Worm (Caenorhabditis elegans): ENCODE results near the gene msp-3.

- no peak for TF ChIP-seq flt-1 (GFP tag; IDR thresholded peaks at IDR 0.05)
- no peak for TF ChIP-seq ztf-23 (GFP tag; IDR thresholded peaks at IDR 0.05)
- no peak for TF ChIP-seq med-1 (GFP tag; optimal IDR thresholded peaks at IDR 0.05; ENCODE audit: insufficient read depth)
- TF ChIP-seq T22C8.4 (GFP tag; IDR thresholded peaks at IDR 0.05) = no peak
- no peak for TF ChIP-seq tab-1 (GFP tag; IDR thresholded peaks at IDR 0.05)
- no peak for TF ChIP-seq ref-1 (GFP tag; conservative IDR thresholded peaks at IDR 0.05)
Observed at ce11 chrII:4771282-4771681, 14.8 kb downstream of the msp-3 start, which contains the start of gene F26G1.5.

Measured in whole organism, midembryonic.